Fruit fly (Drosophila melanogaster): ENCODE data around the gene dj.

dj gene

dm6 chr3R:7052242-7052641 is 6.9 kb upstream of the dj start, which contains the start of gene Sodh1:
Gene Sodh1, plus strand, starts transcription at chr3R:7052335.
- TF ChIP-seq Myc (optimal IDR thresholded peaks at IDR 0.05) (no peak), psq (optimal IDR thresholded peaks at IDR 0.05) (no peak), ttk (optimal IDR thresholded peaks at IDR 0.05) (no peak), Sin3A (optimal IDR thresholded peaks at IDR 0.05) (no peak), h (optimal IDR thresholded peaks at IDR 0.05) (no peak), insv (optimal IDR thresholded peaks at IDR 0.05) (no peak)

DNA sequence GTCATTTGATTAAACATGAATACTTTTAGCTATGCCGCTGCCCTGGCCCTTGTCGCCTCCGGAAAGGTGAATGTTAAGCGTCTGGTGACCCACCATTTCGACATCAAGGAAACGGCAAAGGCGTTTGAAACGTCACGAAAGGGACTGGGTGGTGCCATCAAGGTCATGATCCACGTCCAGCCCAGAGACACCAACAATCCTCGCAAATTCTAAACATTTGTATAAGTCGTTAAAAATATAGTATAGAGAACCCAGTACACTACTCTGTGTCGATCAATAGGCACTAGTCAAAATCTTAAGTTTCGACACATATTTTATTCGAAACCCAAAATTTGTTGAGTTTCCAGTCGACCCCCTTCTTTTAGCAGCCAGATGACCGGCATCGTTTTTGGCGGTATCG is 4.8 kb upstream of the dj start, which contains the start of gene CG1979:
CG1979 (plus strand) TSS at position 301 of the 400 bp plus-strand sequence.
- TF ChIP-seq insv (optimal IDR thresholded peaks at IDR 0.05) (no peak), Myc (optimal IDR thresholded peaks at IDR 0.05) (no peak), Sin3A (optimal IDR thresholded peaks at IDR 0.05) (no peak), psq (optimal IDR thresholded peaks at IDR 0.05) (no peak), ttk (optimal IDR thresholded peaks at IDR 0.05) (no peak), h (optimal IDR thresholded peaks at IDR 0.05) (no peak)

DNA sequence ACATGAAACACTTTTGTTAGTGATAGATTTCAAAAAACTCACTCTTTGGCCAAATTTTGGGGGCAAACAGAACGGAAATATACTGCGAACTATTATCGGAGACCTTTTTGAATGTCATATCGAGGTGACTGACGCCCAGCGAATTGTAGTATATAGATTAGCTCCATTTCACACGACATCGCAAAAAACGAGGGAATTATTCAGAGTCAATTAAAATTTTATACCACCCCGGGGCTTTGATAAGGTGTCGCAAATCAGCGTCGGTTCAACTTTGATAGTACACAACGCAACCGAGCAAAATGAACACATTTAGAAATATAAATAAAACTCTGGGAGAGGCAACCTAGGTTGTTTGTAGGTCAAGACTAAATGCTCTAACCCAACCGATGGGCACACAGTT is 1.1 kb upstream of the dj start:
- no peak for TF ChIP-seq h (optimal IDR thresholded peaks at IDR 0.05)
- TF ChIP-seq ttk (optimal IDR thresholded peaks at IDR 0.05), result no peak
- TF ChIP-seq psq (optimal IDR thresholded peaks at IDR 0.05), result no peak
- TF ChIP-seq Myc (optimal IDR thresholded peaks at IDR 0.05), result no peak
- no peak for TF ChIP-seq Sin3A (optimal IDR thresholded peaks at IDR 0.05)

dm6 chr3R:7060467-7060866 is 1.4 kb downstream of the dj start, which contains the start of gene djl:
Gene djl, plus strand, starts transcription at chr3R:7060767.
- TF ChIP-seq Sin3A (optimal IDR thresholded peaks at IDR 0.05) (no peak), insv (optimal IDR thresholded peaks at IDR 0.05) (no peak), ttk (optimal IDR thresholded peaks at IDR 0.05) (no peak)

- no peak for TF ChIP-seq psq (optimal IDR thresholded peaks at IDR 0.05)
- no peak for TF ChIP-seq Sin3A (optimal IDR thresholded peaks at IDR 0.05)
- TF ChIP-seq h (optimal IDR thresholded peaks at IDR 0.05), result no peak
- TF ChIP-seq Myc (optimal IDR thresholded peaks at IDR 0.05), result no peak
- TF ChIP-seq insv (optimal IDR thresholded peaks at IDR 0.05), result no peak
- TF ChIP-seq ttk (optimal IDR thresholded peaks at IDR 0.05), result no peak
Observed at dm6 chr3R:7061875-7062274, 2.8 kb downstream of the dj start, which contains the start of gene Mst84B. Gene Mst84B, plus strand, starts transcription at chr3R:7062175.

dm6 chr3R:7066267-7066666 is 7.2 kb downstream of the dj start:
- TF ChIP-seq ttk (optimal IDR thresholded peaks at IDR 0.05) (no peak), Myc (optimal IDR thresholded peaks at IDR 0.05) (no peak), Sin3A (optimal IDR thresholded peaks at IDR 0.05) (no peak), h (optimal IDR thresholded peaks at IDR 0.05) (no peak), psq (optimal IDR thresholded peaks at IDR 0.05) (no peak), insv (optimal IDR thresholded peaks at IDR 0.05) (no peak)

dm6 chr3R:7067092-7067491 is 8.0 kb downstream of the dj start, which contains the start of the genes CG1105 and CG1965:
Gene CG1105, minus strand, starts transcription at chr3R:7067136.
Gene CG1965, plus strand, starts transcription at chr3R:7067401.
- TF ChIP-seq h (optimal IDR thresholded peaks at IDR 0.05) (no peak), ttk (optimal IDR thresholded peaks at IDR 0.05) (no peak)

dm6 chr3R:7074297-7075114 is 15.4 kb downstream of the dj start, which contains the start of the genes Ufl1 and CG1943:
Gene Ufl1, minus strand, starts transcription at chr3R:7074452.
Gene CG1943, plus strand, starts transcription at chr3R:7074859.
- TF ChIP-seq h (optimal IDR thresholded peaks at IDR 0.05) (no peak), ttk (optimal IDR thresholded peaks at IDR 0.05) (no peak), Myc (optimal IDR thresholded peaks at IDR 0.05) (no peak), psq (optimal IDR thresholded peaks at IDR 0.05) (no peak)

- TF ChIP-seq ttk (optimal IDR thresholded peaks at IDR 0.05) (no peak), psq (optimal IDR thresholded peaks at IDR 0.05) (no peak), Sin3A (optimal IDR thresholded peaks at IDR 0.05) (no peak), Myc (optimal IDR thresholded peaks at IDR 0.05) (no peak), insv (optimal IDR thresholded peaks at IDR 0.05) (no peak)
Observed at dm6 chr3R:7075115-7075425, 16.0 kb downstream of the dj start.

dm6 chr3R:7075712-7076183 is 16.6 kb downstream of the dj start:
- no peak for TF ChIP-seq insv (optimal IDR thresholded peaks at IDR 0.05)
- peak; percentile 55 for TF ChIP-seq ttk (optimal IDR thresholded peaks at IDR 0.05)

- TF ChIP-seq ttk (optimal IDR thresholded peaks at IDR 0.05), result no peak
Observed at dm6 chr3R:7076293-7076981, 17.3 kb downstream of the dj start.

- TF ChIP-seq Myc (optimal IDR thresholded peaks at IDR 0.05) (no peak), psq (optimal IDR thresholded peaks at IDR 0.05) (no peak), Sin3A (optimal IDR thresholded peaks at IDR 0.05) (no peak), h (optimal IDR thresholded peaks at IDR 0.05) (no peak), insv (optimal IDR thresholded peaks at IDR 0.05) (no peak), ttk (optimal IDR thresholded peaks at IDR 0.05) (no peak)
Observed at dm6 chr3R:7079718-7080117, 20.6 kb downstream of the dj start.
